Fruit fly (Drosophila melanogaster): Measurements from ENCODE around the gene Gba1a.

Gba1a gene

DNA sequence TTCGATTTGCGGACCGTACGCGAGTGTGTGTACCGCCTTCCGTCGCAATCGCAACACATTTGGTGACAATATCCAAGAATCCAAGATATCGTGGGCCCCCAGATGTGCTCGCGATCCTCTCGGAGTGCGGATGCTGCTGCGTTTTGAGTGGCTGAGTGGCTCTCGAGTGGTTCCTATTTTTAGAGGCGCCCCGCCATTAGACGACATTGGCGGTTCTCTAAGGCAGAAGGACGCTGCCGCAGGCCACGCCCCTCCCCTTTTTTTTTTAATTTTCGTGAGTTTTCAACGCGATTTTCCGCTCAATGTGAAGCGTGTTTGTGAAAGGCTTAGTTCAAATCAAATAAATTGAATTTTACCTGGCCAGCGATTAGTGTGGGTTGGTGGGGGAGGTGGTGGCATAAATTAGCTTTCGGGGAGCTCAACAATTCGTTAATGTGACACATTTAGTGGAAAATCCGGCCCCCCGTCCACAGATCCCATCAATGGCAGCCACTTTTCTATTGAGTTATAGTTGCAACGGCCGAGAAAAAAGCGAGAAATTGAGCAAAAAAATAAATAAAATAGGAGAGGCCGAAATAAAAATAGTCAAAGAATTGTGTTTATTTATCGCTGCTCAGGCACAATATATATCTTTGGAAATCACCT, 18.0 kb downstream of the Gba1a start, which contains the start of gene nau:
nau (minus strand) TSS at position 61 of the 645 bp plus-strand sequence.
- TF ChIP-seq Trl (optimal IDR thresholded peaks at IDR 0.05), result no peak
- no peak for TF ChIP-seq Trl (GFP tag; optimal IDR thresholded peaks at IDR 0.05)
- no peak for TF ChIP-seq CG30431 (GFP tag; optimal IDR thresholded peaks at IDR 0.05)
- peak; percentile 1 for TF ChIP-seq abd-A (tag; optimal IDR thresholded peaks at IDR 0.05)
- TF ChIP-seq Nf-YB (GFP tag; optimal IDR thresholded peaks at IDR 0.05), result peak; percentile 80
- peak; percentile 59 for TF ChIP-seq Nf-YC (tag; optimal IDR thresholded peaks at IDR 0.05)
- TF ChIP-seq wor (GFP tag; IDR thresholded peaks at IDR 0.05), result no peak
- peak; percentile 92 for TF ChIP-seq Ets65A (GFP tag)
- TF ChIP-seq sd (tag; optimal IDR thresholded peaks at IDR 0.05), result peak; percentile 65
- peak; percentile 50 for TF ChIP-seq CG4328 (GFP tag; optimal IDR thresholded peaks at IDR 0.05)
- TF ChIP-seq Atf3 (GFP tag; optimal IDR thresholded peaks at IDR 0.05), result no peak
- 0 out of 4 replicates have a peak, but pooled peaks have one; percentile 15 for TF ChIP-seq chinmo (GFP tag; IDR thresholded peaks at IDR 0.05; ENCODE audit: partially characterized antibody)
- peak; percentile 92 for TF ChIP-seq z (GFP tag; IDR thresholded peaks at IDR 0.05)
- no peak for TF ChIP-seq fd96Cb (tag; optimal IDR thresholded peaks at IDR 0.05)

- no peak for TF ChIP-seq CG32772 (GFP tag; IDR thresholded peaks at IDR 0.05)
- no peak for TF ChIP-seq dati (GFP tag; IDR thresholded peaks at IDR 0.05)
- no peak for TF ChIP-seq CG3407 (GFP tag; optimal IDR thresholded peaks at IDR 0.05)
- no peak for TF ChIP-seq knrl (GFP tag; IDR thresholded peaks at IDR 0.05; ENCODE audit: partially characterized antibody)
- TF ChIP-seq CG3847 (GFP tag; IDR thresholded peaks at IDR 0.05), result no peak
- no peak for TF ChIP-seq CG10431 (GFP tag; optimal IDR thresholded peaks at IDR 0.05)
- TF ChIP-seq Drgx (GFP tag; IDR thresholded peaks at IDR 0.05), result no peak
- TF ChIP-seq CG15479 (GFP tag; optimal IDR thresholded peaks at IDR 0.05), result no peak
- TF ChIP-seq CG11085 (GFP tag; IDR thresholded peaks at IDR 0.05), result no peak
- no peak for TF ChIP-seq CG3281 (GFP tag; optimal IDR thresholded peaks at IDR 0.05)
- TF ChIP-seq Antp (GFP tag; optimal IDR thresholded peaks at IDR 0.05), result no peak
- TF ChIP-seq abd-A (tag; optimal IDR thresholded peaks at IDR 0.05), result no peak
- TF ChIP-seq pros (GFP tag; optimal IDR thresholded peaks at IDR 0.05), result no peak
- no peak for TF ChIP-seq caup (GFP tag; optimal IDR thresholded peaks at IDR 0.05; ENCODE audit: severe bottlenecking)
- TF ChIP-seq Xrp1 (GFP tag; IDR thresholded peaks at IDR 0.05), result no peak
- TF ChIP-seq fd3F (GFP tag; optimal IDR thresholded peaks at IDR 0.05), result no peak
- TF ChIP-seq crc (GFP tag; optimal IDR thresholded peaks at IDR 0.05), result no peak
- TF ChIP-seq CG18599 (GFP tag; optimal IDR thresholded peaks at IDR 0.05), result no peak
- no peak for TF ChIP-seq HLHmδ (GFP tag; optimal IDR thresholded peaks at IDR 0.05)
- no peak for TF ChIP-seq CG9817 (tag; optimal IDR thresholded peaks at IDR 0.05)
These were observed 21.1 kb downstream of the Gba1a start, which contains the start of gene CG10232 for dm6 chr3R:23721525-23721924. Gene CG10232 (minus strand): TSS chr3R:23721625.

DNA sequence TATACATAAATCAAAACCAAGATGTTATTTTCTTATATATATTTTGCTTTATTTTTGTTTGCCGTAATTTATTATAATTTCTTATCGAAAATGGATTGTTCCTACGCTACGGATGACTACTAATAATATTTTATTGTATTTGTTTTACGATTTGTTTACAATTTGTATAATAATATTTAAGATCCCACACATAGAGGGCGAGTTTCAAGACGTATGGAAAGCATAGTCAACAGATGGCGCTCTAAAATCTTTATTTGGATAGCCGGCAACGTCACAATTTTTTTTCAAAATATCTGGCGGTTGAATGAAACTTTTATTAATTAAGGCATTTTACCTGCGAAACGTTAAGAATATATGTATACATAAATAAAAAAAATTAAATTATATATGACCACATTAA, 21.5 kb downstream of the Gba1a start:
- TF ChIP-seq Jarid2 (GFP tag; optimal IDR thresholded peaks at IDR 0.05) (peak; percentile 1), tna (GFP tag; IDR thresholded peaks at IDR 0.05; ENCODE audit: partially characterized antibody) (no peak), HmgZ (tag; optimal IDR thresholded peaks at IDR 0.05) (peak; percentile 84), ranshi (GFP tag; IDR thresholded peaks at IDR 0.05) (no peak), CG33557 (GFP tag; optimal IDR thresholded peaks at IDR 0.05) (no peak), kay (GFP tag; optimal IDR thresholded peaks at IDR 0.05) (peak; percentile 8), CG2120 (GFP tag; optimal IDR thresholded peaks at IDR 0.05) (peak; percentile 43), salm (tag; optimal IDR thresholded peaks at IDR 0.05) (peak; percentile 67), NC2α (GFP tag; optimal IDR thresholded peaks at IDR 0.05) (no peak), Bteb2 (GFP tag; optimal IDR thresholded peaks at IDR 0.05) (no peak), Nf-YA (GFP tag; IDR thresholded peaks at IDR 0.05) (no peak), CG10147 (GFP tag; optimal IDR thresholded peaks at IDR 0.05) (peak; percentile 36), Usf (GFP tag; optimal IDR thresholded peaks at IDR 0.05) (no peak), Kr (GFP tag; optimal IDR thresholded peaks at IDR 0.05) (no peak), unpg (GFP tag; optimal IDR thresholded peaks at IDR 0.05) (peak; percentile 23), pros (GFP tag; optimal IDR thresholded peaks at IDR 0.05) (peak; percentile 80), CG10959 (GFP tag; IDR thresholded peaks at IDR 0.05) (no peak)
